Worm (Caenorhabditis elegans) whole organism, mixed stage, embryonic: Measurements from ENCODE around the gene C42D4.3.

Experiments used
- M03D4.4 ChIP-seq: sonication (generic microtip); optimal IDR thresholded peaks from 2 replicates; lab custom pipeline; 2017; ENCODE audit warnings: mild to moderate bottlenecking, missing genetic modification characterization, missing compliant biosample characterization
- ces-1 ChIP-seq: fragments of 150-350 bp; optimal IDR thresholded peaks from 2 replicates; lab custom pipeline; 2014; ENCODE audit warnings: missing biosample characterization, missing genetic modification reagents, missing genetic modification characterization
- drap-1 ChIP-seq: fragments of 200-800 bp; sonication (Bioruptor generic); optimal IDR thresholded peaks from 3 replicates; lab custom pipeline; 2018; ENCODE audit warnings: mild to moderate bottlenecking, missing genetic modification characterization, missing compliant biosample characterization
- lin-32 ChIP-seq: fragments of 200-800 bp; sonication (Bioruptor generic); optimal IDR thresholded peaks from 2 replicates; lab custom pipeline; 2018; ENCODE audit warnings: mild to moderate bottlenecking, missing genetic modification characterization, missing compliant biosample characterization
- lsy-2 ChIP-seq: fragments of 150-350 bp; optimal IDR thresholded peaks from 2 replicates; lab custom pipeline; 2014; ENCODE audit warnings: missing biosample characterization, missing genetic modification characterization
- nhr-28 ChIP-seq: fragments of 150-350 bp; optimal IDR thresholded peaks from 2 replicates; lab custom pipeline; 2014; ENCODE audit warnings: missing biosample characterization, missing genetic modification characterization
- snpc-4 ChIP-seq: fragments of 150-350 bp; optimal IDR thresholded peaks from 2 replicates; lab custom pipeline; 2014; ENCODE audit warnings: missing biosample characterization, missing genetic modification characterization
- unc-62 ChIP-seq: fragments of 150-350 bp; optimal IDR thresholded peaks from 2 replicates; lab custom pipeline; 2014; ENCODE audit warnings: missing biosample characterization, missing genetic modification reagents, missing genetic modification characterization
- ztf-11 ChIP-seq: fragments of 150-350 bp; optimal IDR thresholded peaks from 2 replicates; lab custom pipeline; 2014; ENCODE audit warnings: missing biosample characterization, missing genetic modification characterization

DNA sequence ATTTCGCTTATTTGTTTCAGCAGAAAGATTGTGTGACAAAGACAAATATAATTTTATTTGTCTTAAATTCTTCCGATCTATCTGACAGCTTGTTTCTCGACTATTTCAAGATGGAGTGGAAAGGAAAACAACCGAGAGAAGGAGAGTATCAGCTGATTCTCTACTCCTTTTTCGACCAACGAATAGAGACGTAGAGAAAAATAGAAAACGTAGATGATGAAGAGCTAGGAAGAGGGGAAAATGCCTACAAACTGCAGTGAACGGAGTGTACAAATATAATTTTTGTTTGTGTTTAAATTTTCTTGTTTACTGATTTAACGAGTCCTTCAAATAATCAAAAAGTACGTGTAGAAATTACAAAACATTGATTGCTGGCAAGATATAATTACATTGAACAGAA is 31.3 kb upstream of the C42D4.3 start:
- TF ChIP-seq ztf-11, result no peak
- no peak for TF ChIP-seq nhr-28
- no peak for TF ChIP-seq lsy-2 (tag; lab: Kevin White, UChicago)
- no peak for TF ChIP-seq M03D4.4
- TF ChIP-seq drap-1 (GFP tag; lab: Kevin White, UChicago), result no peak
- TF ChIP-seq snpc-4 (tag; lab: Kevin White, UChicago), result no peak
- TF ChIP-seq ces-1 (GFP tag; lab: Kevin White, UChicago), result peak; percentile 21
- TF ChIP-seq lin-32 (GFP tag; lab: Kevin White, UChicago), result no peak
- TF ChIP-seq unc-62 (GFP tag; lab: Kevin White, UChicago), result no peak
